Fruit fly (Drosophila melanogaster): ENCODE measurements around the gene Ggamma30A.

DNA sequence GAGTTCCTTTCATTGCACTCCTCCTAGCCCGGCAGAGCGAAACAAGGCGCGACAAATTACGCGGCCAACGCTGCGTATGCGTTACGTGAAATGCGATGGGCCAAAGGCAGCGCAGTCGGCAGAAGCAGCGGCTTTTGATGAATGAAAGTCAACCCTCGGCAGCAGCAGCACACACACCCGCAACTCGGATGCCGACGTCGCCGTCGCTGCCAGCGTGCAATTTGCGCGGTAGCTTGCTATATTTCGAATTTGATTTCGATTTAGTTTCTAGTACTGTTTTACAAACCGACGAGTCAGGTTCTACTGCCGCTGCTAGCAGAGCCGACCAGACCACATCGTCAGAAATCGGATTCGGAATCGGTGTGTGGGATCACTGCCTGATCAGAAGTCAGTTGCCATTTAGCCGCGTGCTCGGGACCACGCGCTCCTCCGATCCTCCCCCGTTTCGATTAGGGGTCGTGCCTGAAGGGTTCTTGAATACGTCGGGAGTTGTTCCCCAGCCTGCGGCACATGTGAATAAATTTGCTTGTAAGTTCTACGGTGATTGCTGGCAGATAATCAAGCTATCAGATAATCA lies 77.0 kb downstream of the Ggamma30A start, which contains the start of gene Eaat1:
- no peak for TF ChIP-seq Abd-B (GFP tag; optimal IDR thresholded peaks at IDR 0.05)
- no peak for TF ChIP-seq Dfd (GFP tag; optimal IDR thresholded peaks at IDR 0.05)
- TF ChIP-seq Jra (GFP tag; optimal IDR thresholded peaks at IDR 0.05) = no peak
- no peak for TF ChIP-seq ey (GFP tag; optimal IDR thresholded peaks at IDR 0.05)
- no peak for TF ChIP-seq fru (GFP tag; optimal IDR thresholded peaks at IDR 0.05)
- TF ChIP-seq psq (GFP tag; optimal IDR thresholded peaks at IDR 0.05) = no peak
- no peak for TF ChIP-seq lola (GFP tag; optimal IDR thresholded peaks at IDR 0.05)
- TF ChIP-seq dmrt93B (GFP tag; optimal IDR thresholded peaks at IDR 0.05) = no peak
